Worm (Caenorhabditis elegans): ENCODE results near the gene Y37E11B.1.
A peak's percentile ranks its signal among the peaks of the same experiment; 100 is the strongest.

Gene Y37E11B.1

DNA sequence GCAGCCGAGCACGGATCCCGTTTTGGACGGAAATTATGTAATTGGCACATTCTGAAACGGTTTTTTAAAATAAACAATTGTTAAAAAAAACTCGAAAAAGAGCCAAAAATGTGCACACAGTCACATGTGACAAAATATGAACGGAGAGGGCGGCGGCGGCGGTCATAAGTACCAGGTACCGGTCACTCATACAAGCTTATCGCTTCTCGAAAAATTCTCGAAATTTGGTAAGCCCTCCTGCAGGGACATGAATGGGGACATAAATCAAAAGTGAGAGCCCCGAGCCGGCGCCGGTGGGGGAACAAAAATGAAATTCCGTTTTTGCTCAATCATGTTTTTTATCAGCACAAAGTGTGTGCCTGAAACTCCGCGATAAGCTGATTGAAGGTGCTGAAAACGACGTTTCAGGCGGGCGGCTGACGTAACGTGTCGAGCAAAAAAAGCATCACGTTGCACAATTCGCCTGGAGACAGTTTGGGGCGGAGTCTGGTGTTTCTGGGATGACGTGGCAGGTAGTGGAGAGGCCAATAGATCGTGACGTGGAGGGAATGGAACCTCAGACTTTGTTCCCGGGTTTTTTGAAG is 33.7 kb downstream of the Y37E11B.1 start, which contains the start of gene ltah-1.2:
Gene ltah-1.2, minus strand, starts transcription at position 51 of the 584 bp plus-strand sequence.
- TF ChIP-seq dox-1 (GFP tag; IDR thresholded peaks at IDR 0.05) (peak; percentile 67; the same call in 1 of the 2 replicates), nfyb-1 (GFP tag; IDR thresholded peaks at IDR 0.05) (peak; percentile 53; the same call in 1 of the 2 replicates), B0336.3 (GFP tag; IDR thresholded peaks at IDR 0.05) (peak; percentile 76), tbp1 (GFP tag; optimal IDR thresholded peaks at IDR 0.05) (peak; percentile 5), bed-2 (GFP tag; IDR thresholded peaks at IDR 0.05) (no peak), ets-4 (GFP tag; optimal IDR thresholded peaks at IDR 0.05) (peak; percentile 88), tbx-9 (tag; optimal IDR thresholded peaks at IDR 0.05; ENCODE audit: borderline replicate concordance) (no peak), xnd-1 (tag; optimal IDR thresholded peaks at IDR 0.05) (no peak), lir-1 (GFP tag; conservative IDR thresholded peaks at IDR 0.05) (no peak), ztf-28 (GFP tag; IDR thresholded peaks at IDR 0.05) (no peak), nhr-80 (tag; optimal IDR thresholded peaks at IDR 0.05) (peak; percentile 92), zfh-2 (GFP tag; conservative IDR thresholded peaks at IDR 0.05) (peak; percentile 49; the same call in 1 of the 2 replicates), atf-7 (tag; optimal IDR thresholded peaks at IDR 0.05) (peak; percentile 81), let-607 (tag; optimal IDR thresholded peaks at IDR 0.05) (peak; percentile 96 to 97), mcd-1 (GFP tag; IDR thresholded peaks at IDR 0.05) (peak; percentile 45; the same call in 1 of the 2 replicates), madf-10 (tag; optimal IDR thresholded peaks at IDR 0.05) (peak; percentile 13), cebp-1 (GFP tag; IDR thresholded peaks at IDR 0.05) (no peak), cebp-1 (tag; optimal IDR thresholded peaks at IDR 0.05) (peak; percentile 57), die-1 (tag; optimal IDR thresholded peaks at IDR 0.05) (no peak), snpc-1.3 (tag; optimal IDR thresholded peaks at IDR 0.05; ENCODE audit: insufficient read depth) (no peak), lin-54 (GFP tag; optimal IDR thresholded peaks at IDR 0.05) (peak; percentile 9), K11D2.4 (GFP tag; IDR thresholded peaks at IDR 0.05) (no peak), tlf-1 (GFP tag; optimal IDR thresholded peaks at IDR 0.05) (peak; percentile 36), C17E4.6 (GFP tag; IDR thresholded peaks at IDR 0.05) (no peak), attf-3 (GFP tag; conservative IDR thresholded peaks at IDR 0.05) (no peak), ztf-22 (GFP tag; optimal IDR thresholded peaks at IDR 0.05) (peak; percentile 81)

DNA sequence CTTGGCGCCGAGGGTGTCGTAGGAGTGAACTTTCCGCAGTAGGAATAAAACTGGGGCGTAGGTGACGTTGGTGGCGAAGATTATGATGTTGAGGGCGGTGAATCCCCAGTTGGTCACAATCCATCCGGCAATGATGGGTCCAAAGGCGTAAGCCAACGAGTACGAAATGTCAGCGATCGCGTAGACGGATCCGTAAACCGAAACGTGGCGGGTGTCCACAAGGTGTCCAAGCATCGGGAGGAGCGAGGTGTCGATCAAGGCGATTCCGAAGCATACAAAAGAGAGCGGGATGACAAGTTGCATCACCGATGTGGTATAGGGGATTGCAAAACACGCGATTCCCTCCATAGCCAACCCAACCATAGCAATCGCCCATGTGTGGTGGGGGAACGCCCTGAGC is 39.3 kb downstream of the Y37E11B.1 start:
- 0 out of 2 replicates have a peak, but pooled peaks have one; percentile 27 for TF ChIP-seq madf-6 (GFP tag; IDR thresholded peaks at IDR 0.05)
- TF ChIP-seq B0336.3 (GFP tag; IDR thresholded peaks at IDR 0.05) = no peak
- TF ChIP-seq nhr-179 (tag; optimal IDR thresholded peaks at IDR 0.05) = no peak
- TF ChIP-seq B0261.1 (tag; optimal IDR thresholded peaks at IDR 0.05) = no peak
- no peak for TF ChIP-seq Y53G8AR.9 (GFP tag; conservative IDR thresholded peaks at IDR 0.05)

DNA sequence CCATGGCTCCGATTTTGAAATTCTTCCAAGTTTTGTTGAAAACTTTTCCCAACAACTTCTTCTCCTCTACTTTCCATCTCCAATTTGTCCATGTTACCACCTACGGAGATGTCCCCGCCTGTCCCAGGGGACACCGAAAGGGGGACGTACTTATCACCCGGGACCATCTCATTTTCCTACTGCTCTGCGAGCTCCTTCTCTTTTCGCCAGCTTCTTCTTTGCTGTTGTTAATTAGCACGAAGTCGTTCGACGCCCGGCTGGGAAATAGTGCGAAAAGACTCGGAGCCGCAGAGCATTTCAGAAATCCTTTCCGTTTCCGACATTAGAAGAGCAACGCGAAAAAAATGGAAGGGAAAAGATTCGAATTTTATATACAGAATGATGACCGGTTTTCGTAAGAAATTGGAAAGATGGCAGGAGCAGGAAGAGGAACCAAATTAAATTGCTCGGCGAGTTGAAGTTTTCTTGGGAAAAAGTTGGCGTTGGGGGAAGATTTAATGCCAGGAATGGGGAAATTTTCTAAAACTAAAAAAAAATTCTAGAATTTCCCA is 42.5 kb downstream of the Y37E11B.1 start:
- TF ChIP-seq zfh-2 (GFP tag; conservative IDR thresholded peaks at IDR 0.05) (0 out of 2 replicates have a peak, but pooled peaks have one; percentile 11), nfya-2 (GFP tag; IDR thresholded peaks at IDR 0.05) (no peak)

DNA sequence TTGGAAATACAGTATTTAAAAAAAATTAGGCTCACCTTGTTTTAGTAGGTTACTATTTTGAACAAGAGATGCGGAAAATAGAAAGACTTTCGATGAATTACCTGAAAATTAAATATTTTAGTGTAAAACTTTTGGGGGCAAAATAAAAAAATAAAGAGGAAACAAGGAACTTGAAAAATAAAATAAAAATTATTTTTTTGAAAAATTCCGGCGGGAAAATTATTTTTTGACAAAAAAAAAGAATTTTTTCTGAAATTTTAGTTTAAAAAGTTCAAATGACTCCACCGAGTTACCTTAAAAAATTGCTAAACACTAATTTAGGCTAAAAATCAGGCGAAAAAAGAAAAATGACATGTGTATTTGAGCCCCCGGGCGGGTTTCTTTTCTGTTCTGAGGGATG is 45.2 kb downstream of the Y37E11B.1 start, which contains the start of the genes cha-1 and unc-17:
Gene cha-1, minus strand, starts transcription at position 101 of the 400 bp plus-strand sequence.
Gene unc-17, minus strand, starts transcription at position 103 of the 400 bp plus-strand sequence.
- TF ChIP-seq rpc-1 (optimal IDR thresholded peaks at IDR 0.05) (no peak), rpc-1 (tag; optimal IDR thresholded peaks at IDR 0.05) (no peak)
